Fruit fly (Drosophila melanogaster) whole organism: ENCODE results near the gene Las.

ENCODE experiments used
- Dll ChIP-seq: fragments of >200 bp; optimal IDR thresholded peaks from 2 replicates; lab custom pipeline; 2017
- pan ChIP-seq: fragments of >200 bp; optimal IDR thresholded peaks from 2 replicates; lab custom pipeline; 2017
- psq ChIP-seq: fragments of >200 bp; optimal IDR thresholded peaks from 2 replicates; lab custom pipeline; 2017
- usp ChIP-seq: fragments of >200 bp; optimal IDR thresholded peaks from 2 replicates; lab custom pipeline; 2017; ENCODE audit warnings: missing biosample characterization, missing genetic modification characterization, mixed read lengths

DNA sequence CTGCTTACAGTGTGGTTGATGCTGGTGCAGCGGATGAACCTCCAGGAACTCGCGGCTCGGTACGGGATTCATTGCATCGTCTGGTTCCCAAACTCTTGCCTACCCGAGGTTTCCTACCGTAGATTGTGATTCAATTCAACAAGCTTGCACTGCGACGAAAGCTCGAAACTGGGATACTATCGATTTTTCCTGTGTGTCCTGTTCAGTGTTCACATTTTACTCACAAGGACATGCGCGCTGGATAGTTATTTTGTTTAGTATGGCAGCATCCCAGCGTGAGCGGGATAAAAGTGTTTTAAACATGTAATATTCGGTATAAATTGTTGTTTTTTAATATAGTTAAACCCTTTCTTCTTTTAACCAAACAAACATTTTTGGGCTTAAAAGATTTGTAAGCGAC is 6.3 kb downstream of the Las start, which contains the start of gene CG5282:
- TF ChIP-seq pan (no peak), psq (lab: Kevin White, UChicago) (no peak), Dll (lab: Kevin White, UChicago) (no peak), usp (GFP tag; lab: Kevin White, UChicago) (no peak)
